Worm (Caenorhabditis elegans) whole organism, mixed stage, embryonic: Measurements from ENCODE around the gene dmsr-13.

Source experiments
- M03D4.4 ChIP-seq: sonication (generic microtip); optimal IDR thresholded peaks from 2 replicates; lab custom pipeline; 2017; ENCODE audit warnings: mild to moderate bottlenecking, missing genetic modification characterization, missing compliant biosample characterization
- bed-3 ChIP-seq: fragments of 200-800 bp; sonication (Bioruptor generic); optimal IDR thresholded peaks from 3 replicates; lab custom pipeline; 2018; ENCODE audit warnings: mild to moderate bottlenecking, missing genetic modification characterization, moderate library complexity, missing compliant biosample characterization
- blmp-1 ChIP-seq: fragments of 150-350 bp; optimal IDR thresholded peaks from 2 replicates; lab custom pipeline; 2014; ENCODE audit warnings: missing biosample characterization, missing genetic modification characterization
- ceh-39 ChIP-seq: fragments of 150-350 bp; optimal IDR thresholded peaks from 2 replicates; lab custom pipeline; 2014; ENCODE audit warnings: missing biosample characterization, missing genetic modification characterization
- ceh-43 ChIP-seq: fragments of 200-800 bp; sonication (Bioruptor generic); optimal IDR thresholded peaks from 2 replicates; lab custom pipeline; 2018; ENCODE audit warnings: mild to moderate bottlenecking, missing genetic modification characterization, moderate library complexity, missing compliant biosample characterization
- ceh-83 ChIP-seq: fragments of 200-800 bp; sonication (Bioruptor generic); optimal IDR thresholded peaks from 2 replicates; lab custom pipeline; 2018; ENCODE audit warnings: mild to moderate bottlenecking, missing genetic modification characterization, missing compliant biosample characterization
- ces-1 ChIP-seq: fragments of 150-350 bp; optimal IDR thresholded peaks from 2 replicates; lab custom pipeline; 2014; ENCODE audit warnings: missing biosample characterization, missing genetic modification reagents, missing genetic modification characterization
- cnd-1 ChIP-seq: fragments of 200-800 bp; sonication (Bioruptor generic); optimal IDR thresholded peaks from 2 replicates; lab custom pipeline; 2018; ENCODE audit warnings: mild to moderate bottlenecking, missing genetic modification characterization, missing compliant biosample characterization
- elt-1 ChIP-seq: sonication (generic microtip); optimal IDR thresholded peaks from 2 replicates; lab custom pipeline; 2017; ENCODE audit warnings: missing genetic modification characterization, mild to moderate bottlenecking, missing compliant biosample characterization, antibody characterized with exemption, moderate library complexity, borderline replicate concordance; ENCODE audit not compliant: insufficient read depth
- elt-3 ChIP-seq: fragments of 150-350 bp; optimal IDR thresholded peaks from 2 replicates; lab custom pipeline; 2014; ENCODE audit warnings: missing biosample characterization, missing genetic modification characterization
- flh-1 ChIP-seq: fragments of 200-800 bp; sonication (Bioruptor generic); optimal IDR thresholded peaks from 2 replicates; lab custom pipeline; 2018; ENCODE audit warnings: mild to moderate bottlenecking, missing genetic modification characterization, moderate library complexity, missing compliant biosample characterization
- hlh-1 ChIP-seq: fragments of 150-350 bp; optimal IDR thresholded peaks from 2 replicates; lab custom pipeline; 2014; ENCODE audit warnings: missing biosample characterization, missing genetic modification reagents, missing genetic modification characterization
- lin-13 ChIP-seq: fragments of 150-350 bp; optimal IDR thresholded peaks from 2 replicates; lab custom pipeline; 2014; ENCODE audit warnings: missing biosample characterization, missing genetic modification characterization
- lin-32 ChIP-seq: fragments of 200-800 bp; sonication (Bioruptor generic); optimal IDR thresholded peaks from 2 replicates; lab custom pipeline; 2018; ENCODE audit warnings: mild to moderate bottlenecking, missing genetic modification characterization, missing compliant biosample characterization
- lsy-2 ChIP-seq: fragments of 150-350 bp; optimal IDR thresholded peaks from 2 replicates; lab custom pipeline; 2014; ENCODE audit warnings: missing biosample characterization, missing genetic modification characterization
- mab-5 ChIP-seq: fragments of 150-350 bp; optimal IDR thresholded peaks from 2 replicates; lab custom pipeline; 2014; ENCODE audit warnings: missing biosample characterization, missing genetic modification characterization
- mep-1 ChIP-seq: fragments of 150-350 bp; optimal IDR thresholded peaks from 2 replicates; lab custom pipeline; 2017; ENCODE audit warnings: missing biosample characterization, missing genetic modification reagents, missing genetic modification characterization, inconsistent platforms
- mls-2 ChIP-seq: sonication (generic microtip); optimal IDR thresholded peaks from 2 replicates; lab custom pipeline; 2016; ENCODE audit warnings: mild to moderate bottlenecking, missing genetic modification characterization, moderate library complexity, missing compliant biosample characterization
- nhr-12 ChIP-seq: fragments of 150-350 bp; optimal IDR thresholded peaks from 2 replicates; lab custom pipeline; 2014; ENCODE audit warnings: missing biosample characterization, missing genetic modification characterization
- nhr-237 ChIP-seq: fragments of 150-350 bp; optimal IDR thresholded peaks from 2 replicates; lab custom pipeline; 2014; ENCODE audit warnings: missing biosample characterization, missing genetic modification characterization
- nhr-28 ChIP-seq: fragments of 150-350 bp; optimal IDR thresholded peaks from 2 replicates; lab custom pipeline; 2014; ENCODE audit warnings: missing biosample characterization, missing genetic modification characterization
- nhr-76 ChIP-seq: sonication (generic microtip); optimal IDR thresholded peaks from 2 replicates; lab custom pipeline; 2017; ENCODE audit warnings: missing biosample characterization, missing genetic modification characterization
- pha-4 ChIP-seq: fragments of 150-350 bp; optimal IDR thresholded peaks from 2 replicates; lab custom pipeline; 2018; ENCODE audit warnings: missing biosample characterization, missing genetic modification reagents, missing genetic modification characterization
- sem-2 ChIP-seq: fragments of 200-800 bp; sonication (Bioruptor generic); optimal IDR thresholded peaks from 2 replicates; lab custom pipeline; 2018; ENCODE audit warnings: mild to moderate bottlenecking, missing genetic modification characterization, missing compliant biosample characterization
- snpc-4 ChIP-seq: fragments of 150-350 bp; optimal IDR thresholded peaks from 2 replicates; lab custom pipeline; 2014; ENCODE audit warnings: missing biosample characterization, missing genetic modification characterization
- sptf-1 ChIP-seq: sonication (generic microtip); optimal IDR thresholded peaks from 2 replicates; lab custom pipeline; 2017; ENCODE audit warnings: mild to moderate bottlenecking, missing genetic modification characterization, moderate library complexity, missing compliant biosample characterization
- tbx-8 ChIP-seq: fragments of 200-800 bp; sonication (Bioruptor generic); optimal IDR thresholded peaks from 2 replicates; lab custom pipeline; 2018; ENCODE audit warnings: mild to moderate bottlenecking, missing genetic modification characterization, moderate library complexity, missing compliant biosample characterization
- unc-120 ChIP-seq: sonication (generic microtip); optimal IDR thresholded peaks from 2 replicates; lab custom pipeline; 2017; ENCODE audit warnings: missing genetic modification characterization, missing compliant biosample characterization; ENCODE audit not compliant: poor library complexity, severe bottlenecking
- unc-39 ChIP-seq: fragments of 150-350 bp; optimal IDR thresholded peaks from 2 replicates; lab custom pipeline; 2014; ENCODE audit warnings: missing biosample characterization, missing genetic modification characterization
- ztf-11 ChIP-seq: fragments of 150-350 bp; optimal IDR thresholded peaks from 2 replicates; lab custom pipeline; 2014; ENCODE audit warnings: missing biosample characterization, missing genetic modification characterization

The dmsr-13 gene

DNA sequence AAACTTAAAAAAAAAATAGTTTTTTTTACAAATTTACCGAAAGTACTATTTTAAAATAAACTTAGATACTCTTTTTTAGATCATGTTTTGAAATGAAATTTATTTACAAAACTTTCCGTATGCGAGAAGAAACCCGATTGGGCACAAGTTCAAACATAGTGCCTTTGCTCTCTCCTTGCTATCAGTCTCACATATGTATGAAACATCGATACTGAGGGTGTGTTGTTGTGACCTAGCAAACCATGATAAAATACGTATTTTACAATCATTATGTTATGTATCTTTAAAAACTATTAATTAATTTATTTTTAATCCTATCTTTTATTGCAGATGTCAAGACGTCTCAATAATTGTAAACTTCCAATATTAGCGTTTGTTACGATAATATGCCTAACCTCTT is 9.6 kb downstream of the dmsr-13 start:
- TF ChIP-seq bed-3 (GFP tag; lab: Kevin White, UChicago) (no peak), pha-4 (tag; lab: Kevin White, UChicago) (no peak), nhr-76 (tag; lab: Kevin White, UChicago) (no peak), M03D4.4 (tag; lab: Kevin White, UChicago) (no peak), hlh-1 (tag; lab: Kevin White, UChicago) (no peak), lsy-2 (tag; lab: Kevin White, UChicago) (no peak), sem-2 (GFP tag; lab: Kevin White, UChicago) (no peak), ces-1 (GFP tag; lab: Kevin White, UChicago) (no peak), lin-32 (GFP tag; lab: Kevin White, UChicago) (no peak)

DNA sequence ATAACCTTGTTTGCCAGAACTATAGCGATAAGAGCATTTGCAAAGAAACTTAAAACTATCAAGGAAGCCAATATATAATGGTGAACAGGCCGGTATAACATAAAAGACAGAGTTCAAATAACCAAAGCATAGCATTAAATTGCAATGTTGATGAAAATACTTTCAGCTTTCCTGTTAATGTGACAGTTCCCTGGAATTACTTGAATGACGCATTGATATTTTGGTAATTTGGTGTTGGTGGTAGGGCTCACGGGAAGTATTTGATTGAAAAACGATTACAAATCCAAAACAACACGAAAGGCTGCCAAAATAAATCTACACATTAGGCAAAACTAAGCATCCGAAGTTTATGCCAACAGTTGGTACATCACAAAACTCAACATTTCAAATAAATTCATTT is 10.8 kb downstream of the dmsr-13 start, which contains the start of gene dmsr-16:
dmsr-16 (minus strand) TSS at position 101 of the 400 bp plus-strand sequence.
- TF ChIP-seq ceh-43 (GFP tag; lab: Kevin White, UChicago) (no peak), flh-1 (no peak), lin-32 (GFP tag; lab: Kevin White, UChicago) (no peak), M03D4.4 (tag; lab: Kevin White, UChicago) (no peak), bed-3 (GFP tag; lab: Kevin White, UChicago) (no peak), mep-1 (no peak), nhr-28 (tag; lab: Kevin White, UChicago) (no peak), sptf-1 (no peak)
- TF ChIP-seq, all 35 proteins: peak for 0

DNA sequence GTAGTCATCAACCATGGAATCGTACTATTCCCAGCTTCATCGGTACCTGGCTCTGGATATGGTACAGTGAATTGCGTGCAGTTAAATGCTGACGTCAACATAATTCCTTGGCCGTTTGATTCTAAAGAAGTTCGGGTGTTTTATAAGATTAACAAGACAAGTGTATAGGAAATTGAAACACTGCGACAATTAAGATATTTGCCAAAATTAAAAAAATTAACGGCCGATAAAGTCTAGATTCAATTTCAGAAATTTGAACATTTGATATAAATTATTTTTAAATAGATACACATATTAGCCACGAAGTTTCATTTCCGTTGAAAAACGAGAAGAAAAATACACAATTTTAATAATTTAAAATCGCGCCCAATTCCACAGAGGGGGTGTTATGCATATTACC is 13.4 kb downstream of the dmsr-13 start, which contains the start of gene dmsr-12:
dmsr-12 (minus strand) TSS at position 101 of the 400 bp plus-strand sequence.
- TF ChIP-seq lsy-2 (tag; lab: Kevin White, UChicago) (no peak), ztf-11 (tag; lab: Kevin White, UChicago) (no peak), blmp-1 (tag; lab: Kevin White, UChicago) (no peak), flh-1 (no peak), ceh-43 (GFP tag; lab: Kevin White, UChicago) (no peak), nhr-28 (tag; lab: Kevin White, UChicago) (no peak), lin-32 (GFP tag; lab: Kevin White, UChicago) (no peak), mab-5 (no peak), nhr-76 (tag; lab: Kevin White, UChicago) (no peak), snpc-4 (tag; lab: Kevin White, UChicago) (no peak), lin-13 (tag; lab: Kevin White, UChicago) (no peak), tbx-8 (GFP tag; lab: Kevin White, UChicago) (no peak), elt-1 (tag; lab: Kevin White, UChicago) (no peak), elt-3 (tag; lab: Kevin White, UChicago) (no peak), M03D4.4 (tag; lab: Kevin White, UChicago) (no peak), sptf-1 (no peak), sem-2 (GFP tag; lab: Kevin White, UChicago) (no peak), mep-1 (no peak)
- TF ChIP-seq, all 35 proteins: peak for 0

DNA sequence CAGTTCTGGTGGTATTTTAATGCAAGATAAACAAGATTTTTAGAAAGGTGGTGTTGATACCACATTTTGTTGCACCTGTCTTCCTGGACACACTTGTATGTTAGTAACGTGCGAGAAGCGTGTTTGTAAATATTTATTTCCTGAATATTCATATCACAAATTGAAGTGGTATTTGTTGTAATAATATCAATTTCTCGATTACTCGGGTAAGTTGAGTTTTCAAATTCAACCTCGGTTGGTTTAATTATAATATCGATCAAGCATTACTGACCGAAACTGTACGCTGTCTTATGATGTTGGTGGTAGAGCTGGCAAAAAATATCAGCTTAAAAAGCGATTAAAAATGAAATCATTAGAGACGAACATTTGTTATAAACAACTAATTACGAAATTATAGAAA is 15.7 kb downstream of the dmsr-13 start, which contains the start of gene dmsr-11:
dmsr-11 (minus strand) TSS at position 101 of the 400 bp plus-strand sequence.
- TF ChIP-seq blmp-1 (tag; lab: Kevin White, UChicago) (no peak), elt-1 (tag; lab: Kevin White, UChicago) (no peak), nhr-12 (no peak), nhr-237 (tag; lab: Kevin White, UChicago) (no peak), ztf-11 (tag; lab: Kevin White, UChicago) (no peak), lsy-2 (tag; lab: Kevin White, UChicago) (no peak), snpc-4 (tag; lab: Kevin White, UChicago) (no peak), unc-39 (tag; lab: Kevin White, UChicago) (no peak), flh-1 (no peak), nhr-76 (tag; lab: Kevin White, UChicago) (no peak), lin-32 (GFP tag; lab: Kevin White, UChicago) (no peak), ceh-39 (tag; lab: Kevin White, UChicago) (no peak), ceh-83 (GFP tag; lab: Kevin White, UChicago) (no peak), lin-13 (tag; lab: Kevin White, UChicago) (no peak), mab-5 (no peak), mls-2 (tag; lab: Kevin White, UChicago) (no peak), cnd-1 (tag; lab: Kevin White, UChicago) (no peak), unc-120 (tag; lab: Kevin White, UChicago) (no peak)
